Worm (Caenorhabditis elegans) whole organism, L4/young adult: ENCODE measurements around the gene best-17.

Experiments used
- W03F9.2 ChIP-seq: fragments of 150-350 bp; optimal IDR thresholded peaks from 2 replicates; lab custom pipeline; 2014; ENCODE audit warnings: missing biosample characterization, missing genetic modification characterization
- dao-5 ChIP-seq: sonication (generic microtip); optimal IDR thresholded peaks from 2 replicates; lab custom pipeline; 2016; ENCODE audit warnings: missing genotype, missing genetic modification characterization, moderate library complexity, missing compliant biosample characterization
- him-1 ChIP-seq: sonication (generic microtip); optimal IDR thresholded peaks from 2 replicates; lab custom pipeline; 2016; ENCODE audit warnings: missing genotype, missing genetic modification reagents, missing genetic modification characterization, missing compliant biosample characterization

DNA sequence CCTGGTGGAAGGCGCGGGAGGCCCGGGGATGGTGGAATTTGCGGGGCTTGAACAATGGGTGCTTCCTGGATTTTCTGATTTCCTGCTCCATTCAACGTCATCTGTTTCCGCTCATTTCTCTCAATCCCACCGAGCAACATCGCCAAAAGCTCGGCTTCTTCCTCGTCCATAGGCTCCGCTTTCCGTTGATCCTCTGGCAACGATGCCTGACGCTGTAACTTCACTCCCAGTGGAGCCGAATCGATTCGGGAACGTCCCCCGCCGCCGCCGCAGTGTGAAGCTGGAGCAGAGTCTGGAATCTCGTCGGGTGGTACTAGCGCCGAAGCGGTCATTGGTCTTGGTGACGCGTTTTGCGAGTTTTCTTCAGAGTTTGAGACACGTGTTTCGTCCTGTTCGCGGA, 14.0 kb downstream of the best-17 start:
- TF ChIP-seq W03F9.2: no peak
- TF ChIP-seq him-1 (tag; lab: Kevin White, UChicago): no peak
- no peak for TF ChIP-seq dao-5 (tag; lab: Kevin White, UChicago)
